Fruit fly (Drosophila melanogaster) whole organism, embryonic: ENCODE data around the gene CG15894.

ENCODE experiments used
- Abd-B ChIP-seq: fragments of 200-800 bp; sonication (Bioruptor generic); optimal IDR thresholded peaks from 2 replicates; lab custom pipeline; 2018; ENCODE audit warnings: missing biosample characterization, mild to moderate bottlenecking, missing genetic modification characterization, moderate library complexity
- Asciz ChIP-seq: fragments of 200-800 bp; sonication (Bioruptor generic); optimal IDR thresholded peaks from 2 replicates; lab custom pipeline; 2017; ENCODE audit warnings: missing biosample characterization, mild to moderate bottlenecking, missing genetic modification characterization, missing genetic modification reagents
- Awh ChIP-seq: fragments of 200-800 bp; sonication (Bioruptor generic); IDR thresholded peaks from 2 replicates; pipeline ENCODE4, ENCODE4 v1.3.6; 2022; ENCODE audit warnings: missing biosample characterization, missing genetic modification characterization
- Bgb ChIP-seq: fragments of 200-800 bp; sonication (Bioruptor generic); IDR thresholded peaks from 2 replicates; pipeline ENCODE4 v1.3.6; 2022; ENCODE audit warnings: missing biosample characterization, missing genetic modification characterization; ENCODE audit not compliant: partially characterized antibody
- Blimp-1 ChIP-seq: fragments of 200-800 bp; sonication (Bioruptor generic); optimal IDR thresholded peaks from 3 replicates; lab custom pipeline; 2018; ENCODE audit warnings: missing biosample characterization, missing genetic modification characterization, mild to moderate bottlenecking, moderate library complexity, missing genetic modification reagents
- CG1024 ChIP-seq: fragments of 200-800 bp; sonication (Bioruptor generic); IDR thresholded peaks from 2 replicates; pipeline ENCODE4 v1.3.6; 2022; ENCODE audit warnings: missing biosample characterization, missing genetic modification characterization
- CG10979 ChIP-seq: fragments of 200-800 bp; sonication (Bioruptor generic); optimal IDR thresholded peaks from 2 replicates; lab custom pipeline; 2018; ENCODE audit warnings: missing biosample characterization, mild to moderate bottlenecking, missing genetic modification characterization, moderate library complexity
- CG11085 ChIP-seq: fragments of 200-800 bp; sonication (Bioruptor generic); IDR thresholded peaks from 2 replicates; pipeline ENCODE4 v1.3.6; 2022; ENCODE audit warnings: missing biosample characterization, missing genetic modification characterization
- CG12071 ChIP-seq: fragments of 200-800 bp; sonication (Bioruptor generic); optimal IDR thresholded peaks from 3 replicates; lab custom pipeline; 2018; ENCODE audit warnings: missing biosample characterization, mild to moderate bottlenecking, missing genetic modification characterization
- CG1233 ChIP-seq: fragments of 200-800 bp; sonication (Bioruptor generic); optimal IDR thresholded peaks from 4 replicates; lab custom pipeline; 2018; ENCODE audit warnings: missing biosample characterization, mild to moderate bottlenecking, missing genetic modification characterization
- CG12744 ChIP-seq: fragments of 200-800 bp; sonication (Bioruptor generic); optimal IDR thresholded peaks from 2 replicates; lab custom pipeline; 2016; ENCODE audit warnings: missing biosample characterization, missing genetic modification characterization
- CG13287 ChIP-seq: fragments of 200-800 bp; sonication (Bioruptor generic); IDR thresholded peaks from 2 replicates; pipeline ENCODE4 v1.3.6; 2022; ENCODE audit warnings: missing biosample characterization, missing genetic modification characterization; ENCODE audit not compliant: partially characterized antibody
- CG15479 ChIP-seq: fragments of 200-800 bp; sonication (Bioruptor generic); optimal IDR thresholded peaks from 3 replicates; lab custom pipeline; 2019; ENCODE audit warnings: missing biosample characterization, mild to moderate bottlenecking, missing genetic modification characterization, moderate library complexity
- CG1602 ChIP-seq: fragments of 200-800 bp; sonication (Bioruptor generic); optimal IDR thresholded peaks from 3 replicates; lab custom pipeline; 2016; ENCODE audit warnings: missing biosample characterization, missing genetic modification characterization
- CG17385 ChIP-seq: fragments of 200-800 bp; sonication (Bioruptor generic); optimal IDR thresholded peaks from 3 replicates; lab custom pipeline; 2018; ENCODE audit warnings: missing biosample characterization, mild to moderate bottlenecking, missing genetic modification characterization
- CG17802 ChIP-seq: fragments of 200-800 bp; sonication (Bioruptor generic); optimal IDR thresholded peaks from 2 replicates; lab custom pipeline; 2018; ENCODE audit warnings: missing biosample characterization, mild to moderate bottlenecking, missing genetic modification characterization, moderate library complexity
- CG17829 ChIP-seq: fragments of 200-800 bp; optimal IDR thresholded peaks from 2 replicates; lab custom pipeline; 2019; ENCODE audit warnings: missing biosample characterization, mild to moderate bottlenecking, missing genetic modification characterization, moderate library complexity
- CG18764 ChIP-seq: fragments of 200-800 bp; sonication (Bioruptor generic); optimal IDR thresholded peaks from 3 replicates; lab custom pipeline; 2016; ENCODE audit warnings: missing biosample characterization, missing genetic modification characterization
- CG3838 ChIP-seq: fragments of 200-800 bp; sonication (Bioruptor generic); optimal IDR thresholded peaks from 3 replicates; lab custom pipeline; 2016; ENCODE audit warnings: missing biosample characterization, missing genetic modification characterization
- CG43689 ChIP-seq: fragments of 200-800 bp; sonication (Bioruptor generic); IDR thresholded peaks from 2 replicates; pipeline ENCODE4 v1.3.6; 2022; ENCODE audit warnings: missing biosample characterization, missing genetic modification characterization
- CG6654 ChIP-seq: fragments of 200-800 bp; sonication (Bioruptor generic); optimal IDR thresholded peaks from 2 replicates; lab custom pipeline; 2017; ENCODE audit warnings: missing biosample characterization, mild to moderate bottlenecking, missing genetic modification characterization
- CG8388 ChIP-seq: fragments of 200-800 bp; sonication (Bioruptor generic); optimal IDR thresholded peaks from 2 replicates; lab custom pipeline; 2019; ENCODE audit warnings: missing biosample characterization, mild to moderate bottlenecking, missing genetic modification characterization, moderate library complexity
- CG8478 ChIP-seq: fragments of >200 bp; optimal IDR thresholded peaks from 2 replicates; lab custom pipeline; 2018
- Chrac-16 ChIP-seq: fragments of 200-800 bp; sonication (Bioruptor generic); optimal IDR thresholded peaks from 3 replicates; lab custom pipeline; 2016; ENCODE audit warnings: missing biosample characterization, missing genetic modification characterization
- Deaf1 ChIP-seq: fragments of 200-800 bp; optimal IDR thresholded peaks from 3 replicates; lab custom pipeline; 2019; ENCODE audit warnings: missing biosample characterization, mild to moderate bottlenecking, missing genetic modification characterization, moderate library complexity
- Doc2 ChIP-seq: fragments of 200-800 bp; sonication (Bioruptor generic); IDR thresholded peaks from 2 replicates; pipeline ENCODE4 v1.3.6; 2022; ENCODE audit warnings: missing biosample characterization, missing genetic modification characterization
- Fer3 ChIP-seq: fragments of 200-800 bp; sonication (Bioruptor generic); optimal IDR thresholded peaks from 2 replicates; lab custom pipeline; 2018; ENCODE audit warnings: missing biosample characterization, mild to moderate bottlenecking, missing genetic modification characterization, moderate library complexity
- GATAe ChIP-seq: fragments of 200-800 bp; sonication (Bioruptor generic); conservative IDR thresholded peaks from 2 replicates; pipeline ENCODE4 v1.3.6; 2022; ENCODE audit warnings: missing biosample characterization, missing genetic modification characterization
- Hand ChIP-seq: fragments of 200-800 bp; sonication (Bioruptor generic); optimal IDR thresholded peaks from 2 replicates; lab custom pipeline; 2017; ENCODE audit warnings: mild to moderate bottlenecking, missing biosample characterization, missing genetic modification reagents, missing genetic modification characterization
- HmgZ ChIP-seq: fragments of 200-800 bp; sonication (Bioruptor generic); optimal IDR thresholded peaks from 2 replicates; lab custom pipeline; 2018; ENCODE audit warnings: missing biosample characterization, mild to moderate bottlenecking, missing genetic modification characterization
- Hr3 ChIP-seq: fragments of 200-800 bp; sonication (Bioruptor generic); optimal IDR thresholded peaks from 3 replicates; lab custom pipeline; 2016; ENCODE audit warnings: missing biosample characterization, missing genetic modification characterization
- MTF-1 ChIP-seq: fragments of 200-800 bp; sonication (Bioruptor generic); optimal IDR thresholded peaks from 2 replicates; lab custom pipeline; 2018; ENCODE audit warnings: missing biosample characterization, mild to moderate bottlenecking, missing genetic modification characterization, borderline replicate concordance
- Meics ChIP-seq: fragments of 200-800 bp; sonication (Bioruptor generic); optimal IDR thresholded peaks from 2 replicates; lab custom pipeline; 2017; ENCODE audit warnings: missing biosample characterization, mild to moderate bottlenecking, missing genetic modification characterization
- Mrtf ChIP-seq: fragments of 200-800 bp; sonication (Bioruptor generic); IDR thresholded peaks from 3 replicates; pipeline ENCODE4 v1.3.6; 2022; ENCODE audit warnings: missing biosample characterization, missing genetic modification characterization
- Opbp ChIP-seq: fragments of 200-800 bp; sonication (Bioruptor generic); IDR thresholded peaks from 3 replicates; pipeline ENCODE4 v1.3.6; 2022; ENCODE audit warnings: missing biosample characterization, missing genetic modification characterization; ENCODE audit not compliant: partially characterized antibody
- Optix ChIP-seq: fragments of 200-800 bp; sonication (Bioruptor generic); IDR thresholded peaks from 3 replicates; pipeline ENCODE4 v1.3.6; 2022; ENCODE audit warnings: missing biosample characterization, missing genetic modification characterization
- Ssrp ChIP-seq: fragments of 200-800 bp; sonication (Bioruptor generic); optimal IDR thresholded peaks from 2 replicates; lab custom pipeline; 2018; ENCODE audit warnings: missing biosample characterization, mild to moderate bottlenecking, missing genetic modification characterization, moderate library complexity
- Stat92E ChIP-seq, 3 experiments: fragments of >200 bp in 2 of 3; fragments of 200-800 bp in 1 of 3; sonication (Bioruptor generic) in 1 of 3; optimal IDR thresholded peaks; 2 replicates each; lab custom pipeline; 2017 to 2019; ENCODE audit warnings: missing biosample characterization in 3 of 3, missing genetic modification characterization in 3 of 3, mild to moderate bottlenecking in 1 of 3, moderate library complexity in 1 of 3
- al ChIP-seq: fragments of 200-800 bp; sonication (Bioruptor generic); IDR thresholded peaks from 2 replicates; pipeline ENCODE4 v1.3.6; 2022; ENCODE audit warnings: missing biosample characterization, missing genetic modification characterization
- cas ChIP-seq: fragments of 200-800 bp; sonication (Bioruptor generic); IDR thresholded peaks from 2 replicates; pipeline ENCODE4 v1.3.6; 2022; ENCODE audit warnings: missing biosample characterization, missing genetic modification characterization
- dati ChIP-seq: fragments of 200-800 bp; sonication (Bioruptor generic); IDR thresholded peaks from 2 replicates; pipeline ENCODE4 v1.3.6; 2022; ENCODE audit warnings: missing biosample characterization, missing genetic modification characterization
- gcm ChIP-seq: fragments of 200-800 bp; sonication (Bioruptor generic); optimal IDR thresholded peaks from 2 replicates; lab custom pipeline; 2019; ENCODE audit warnings: missing biosample characterization, mild to moderate bottlenecking, missing genetic modification characterization, moderate library complexity
- hb ChIP-seq: fragments of 200-800 bp; sonication (Bioruptor generic); IDR thresholded peaks from 3 replicates; pipeline ENCODE4 v1.3.6; 2022; ENCODE audit warnings: missing biosample characterization, missing genetic modification characterization; ENCODE audit not compliant: partially characterized antibody
- ind ChIP-seq: fragments of 200-800 bp; sonication (Bioruptor generic); optimal IDR thresholded peaks from 3 replicates; lab custom pipeline; 2016; ENCODE audit warnings: missing biosample characterization, missing genetic modification characterization
- jumu ChIP-seq: fragments of 200-800 bp; sonication (Bioruptor generic); optimal IDR thresholded peaks from 3 replicates; lab custom pipeline; 2016; ENCODE audit warnings: missing biosample characterization, missing genetic modification characterization
- kah ChIP-seq: fragments of 200-800 bp; sonication (Bioruptor generic); optimal IDR thresholded peaks from 2 replicates; lab custom pipeline; 2018; ENCODE audit warnings: missing biosample characterization, mild to moderate bottlenecking, missing genetic modification characterization
- kay ChIP-seq: fragments of 200-800 bp; sonication (Bioruptor generic); optimal IDR thresholded peaks from 2 replicates; lab custom pipeline; 2016; ENCODE audit warnings: missing biosample characterization, missing genetic modification characterization
- otp ChIP-seq: fragments of 200-800 bp; sonication (Bioruptor generic); IDR thresholded peaks from 3 replicates; pipeline ENCODE4, ENCODE4 v1.3.6; 2022; ENCODE audit warnings: missing biosample characterization, missing genetic modification characterization
- tio ChIP-seq: fragments of 200-800 bp; sonication (Bioruptor generic); optimal IDR thresholded peaks from 2 replicates; lab custom pipeline; 2017; ENCODE audit warnings: missing biosample characterization, missing genetic modification characterization, inconsistent platforms
- trh ChIP-seq: fragments of 200-800 bp; sonication (Bioruptor generic); optimal IDR thresholded peaks from 2 replicates; lab custom pipeline; 2016; ENCODE audit warnings: missing biosample characterization, missing genetic modification characterization
- zfh2 ChIP-seq: fragments of 200-800 bp; sonication (Bioruptor generic); optimal IDR thresholded peaks from 2 replicates; lab custom pipeline; 2016; ENCODE audit warnings: missing biosample characterization, missing genetic modification characterization

CG15894 gene

DNA sequence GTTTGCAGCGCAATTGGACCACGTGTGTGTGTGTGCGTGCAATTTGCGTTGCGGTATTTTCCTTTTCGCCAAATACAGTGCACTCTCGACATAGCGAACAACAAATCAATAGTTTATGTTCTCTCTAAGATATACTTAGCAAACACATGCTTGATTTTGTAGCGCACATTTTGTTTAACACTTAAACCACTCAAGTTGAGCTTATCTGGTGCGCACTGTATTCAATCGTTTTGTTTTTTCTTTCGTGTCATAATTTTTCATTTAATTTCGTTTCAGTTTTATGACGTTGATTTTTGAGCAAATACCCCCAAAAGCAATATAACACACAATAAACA is 57.3 kb downstream of the CG15894 start (continued):
- TF ChIP-seq Asciz (GFP tag; lab: Kevin White, UChicago) (peak; percentile 55), trh (GFP tag; lab: Kevin White, UChicago) (peak; percentile 34), Ssrp (peak; percentile 58), Chrac-16 (GFP tag; lab: Kevin White, UChicago) (peak; percentile 77), CG15479 (GFP tag; lab: Kevin White, UChicago) (no peak), kay (GFP tag; lab: Kevin White, UChicago) (peak; percentile 81), zfh2 (GFP tag; lab: Kevin White, UChicago) (peak; percentile 90), Mrtf (GFP tag; lab: Robert Waterston, UW) (peak; percentile 88), CG17385 (GFP tag; lab: Kevin White, UChicago) (peak; percentile 85), CG11085 (GFP tag; lab: Robert Waterston, UW) (peak; percentile 80), Doc2 (peak; percentile 55; the same call in 1 of the 2 replicates), CG43689 (GFP tag; lab: Robert Waterston, UW) (peak; percentile 78), otp (peak; percentile 76), CG8478 (no peak), tio (GFP tag; lab: Kevin White, UChicago) (no peak), CG12071 (peak; percentile 87), CG6654 (GFP tag; lab: Kevin White, UChicago) (peak; percentile 59), CG1024 (peak; percentile 78), GATAe (GFP tag; lab: Robert Waterston, UW) (peak; percentile 53; the same call in 1 of the 2 replicates), cas (peak; percentile 85), Stat92E (GFP tag; optimal IDR thresholded peaks at IDR 0.05; lab: Kevin White, UChicago) (no peak), gcm (GFP tag; lab: Kevin White, UChicago) (peak; percentile 53), Optix (GFP tag; lab: Robert Waterston, UW) (peak; percentile 86), ind (GFP tag; lab: Kevin White, UChicago) (peak; percentile 88), Abd-B (GFP tag; lab: Kevin White, UChicago) (peak; percentile 82), Blimp-1 (GFP tag; lab: Kevin White, UChicago) (peak; percentile 64), CG13287 (GFP tag; lab: Robert Waterston, UW) (no peak), kah (GFP tag; lab: Kevin White, UChicago) (peak; percentile 54), CG12744 (GFP tag; lab: Kevin White, UChicago) (peak; percentile 74), MTF-1 (GFP tag; lab: Kevin White, UChicago) (peak; percentile 74), HmgZ (tag; lab: Kevin White, UChicago) (peak; percentile 93), CG17829 (tag; lab: Kevin White, UChicago) (peak; percentile 59), CG3838 (GFP tag; lab: Kevin White, UChicago) (peak; percentile 32), CG18764 (GFP tag; lab: Kevin White, UChicago) (peak; percentile 53), CG1602 (GFP tag; lab: Kevin White, UChicago) (peak; percentile 65), dati (peak; percentile 74), Deaf1 (tag; lab: Kevin White, UChicago) (peak; percentile 53), hb (no peak), al (GFP tag; lab: Robert Waterston, UW) (peak; percentile 84), Hr3 (GFP tag; lab: Kevin White, UChicago) (peak; percentile 59), CG8388 (GFP tag; lab: Kevin White, UChicago) (peak; percentile 63), Awh (GFP tag; lab: Robert Waterston, UW) (peak; percentile 79), CG10979 (peak; percentile 56), Bgb (GFP tag; lab: Robert Waterston, UW) (no peak), Meics (GFP tag; lab: Kevin White, UChicago) (peak; percentile 89), CG17802 (tag; lab: Kevin White, UChicago) (peak; percentile 36), Opbp (GFP tag; lab: Robert Waterston, UW) (no peak), Hand (GFP tag; lab: Kevin White, UChicago) (peak; percentile 83), jumu (GFP tag; lab: Kevin White, UChicago) (peak; percentile 75), CG1233 (GFP tag; lab: Kevin White, UChicago) (peak; percentile 82), Fer3 (tag; lab: Kevin White, UChicago) (peak; percentile 90)
